Worm (Caenorhabditis elegans): ENCODE measurements around the gene srd-70.
"Not testable (repeated sequence)": the region's sequence is repeated elsewhere in the genome, so short reads cannot be mapped to it uniquely, and the experiment has no call there.

DNA sequence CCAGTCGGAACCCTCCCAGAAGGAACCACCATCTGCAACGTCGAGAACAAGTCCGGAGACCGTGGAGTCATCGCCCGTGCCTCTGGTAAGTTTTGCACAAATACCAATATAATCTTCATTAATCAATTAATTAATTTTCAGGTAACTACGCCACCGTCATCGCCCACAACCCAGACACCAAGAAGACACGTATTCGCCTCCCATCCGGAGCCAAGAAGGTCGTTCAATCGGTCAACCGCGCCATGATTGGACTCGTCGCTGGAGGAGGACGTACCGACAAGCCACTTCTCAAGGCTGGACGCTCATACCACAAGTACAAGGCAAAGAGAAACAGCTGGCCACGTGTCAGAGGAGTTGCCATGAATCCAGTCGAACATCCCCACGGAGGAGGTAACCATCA, 26.3 kb downstream of the srd-70 start:
- TF ChIP-seq unc-39 (tag; optimal IDR thresholded peaks at IDR 0.05); Y5F2A.4 (GFP tag; optimal IDR thresholded peaks at IDR 0.05); ama-1 (optimal IDR thresholded peaks at IDR 0.05); unc-62 (GFP tag; optimal IDR thresholded peaks at IDR 0.05 in 1 of 2); unc-62 (tag; optimal IDR thresholded peaks at IDR 0.05); egl-27 (tag; optimal IDR thresholded peaks at IDR 0.05); lin-39 (tag; optimal IDR thresholded peaks at IDR 0.05); D1046.2 (GFP tag; IDR thresholded peaks at IDR 0.05); arid-1 (GFP tag; conservative IDR thresholded peaks at IDR 0.05); jun-1 (tag; optimal IDR thresholded peaks at IDR 0.05); mxl-3 (GFP tag; optimal IDR thresholded peaks at IDR 0.05): not testable (repeated sequence)

Measured in whole organism, L4 larva.